Worm (Caenorhabditis elegans) whole organism, L2 larva: ENCODE results near the gene srx-22.
A peak's percentile ranks its signal among the peaks of the same experiment; 100 is the strongest.

Source experiments
- C34F6.9 ChIP-seq: fragments of 150-350 bp; optimal IDR thresholded peaks from 2 replicates; lab custom pipeline; 2014; ENCODE audit warnings: missing biosample characterization, missing genetic modification characterization
- F13H6.1 ChIP-seq: sonication (generic microtip); optimal IDR thresholded peaks from 2 replicates; lab custom pipeline; 2016; ENCODE audit warnings: missing genetic modification characterization, missing compliant biosample characterization
- R02D3.7 ChIP-seq: fragments of 150-350 bp; optimal IDR thresholded peaks from 2 replicates; lab custom pipeline; 2014; ENCODE audit warnings: missing biosample characterization, missing genetic modification characterization
- Y55F3AM.14 ChIP-seq: fragments of 200-800 bp; sonication (Bioruptor generic); optimal IDR thresholded peaks from 2 replicates; lab custom pipeline; 2018; ENCODE audit warnings: mild to moderate bottlenecking, missing genetic modification characterization, missing compliant biosample characterization
- ama-1 ChIP-seq: fragments of 150-350 bp; optimal IDR thresholded peaks from 2 replicates; lab custom pipeline; 2018; ENCODE audit warnings: inconsistent platforms
- blmp-1 ChIP-seq: sonication (generic microtip); optimal IDR thresholded peaks from 2 replicates; lab custom pipeline; 2017; ENCODE audit warnings: missing genetic modification characterization, mild to moderate bottlenecking, missing compliant biosample characterization, antibody characterized with exemption, moderate library complexity; ENCODE audit not compliant: insufficient read depth
- ceh-16 ChIP-seq: fragments of 150-350 bp; optimal IDR thresholded peaks from 2 replicates; lab custom pipeline; 2014; ENCODE audit warnings: missing biosample characterization, missing genetic modification characterization
- ceh-82 ChIP-seq: fragments of 150-350 bp; optimal IDR thresholded peaks from 2 replicates; lab custom pipeline; 2014; ENCODE audit warnings: missing biosample characterization, missing genetic modification characterization
- crh-2 ChIP-seq: sonication (generic microtip); optimal IDR thresholded peaks from 2 replicates; lab custom pipeline; 2017; ENCODE audit warnings: missing biosample characterization, missing genetic modification characterization
- egl-27 ChIP-seq: sonication (generic microtip); optimal IDR thresholded peaks from 3 replicates; lab custom pipeline; 2017; ENCODE audit warnings: missing biosample characterization, missing genetic modification reagents, missing genetic modification characterization
- elt-1 ChIP-seq: fragments of 150-350 bp; optimal IDR thresholded peaks from 2 replicates; lab custom pipeline; 2014; ENCODE audit warnings: missing biosample characterization, missing genetic modification characterization
- elt-3 ChIP-seq: sonication (generic microtip); optimal IDR thresholded peaks from 2 replicates; lab custom pipeline; 2017; ENCODE audit warnings: missing biosample characterization, missing genetic modification characterization
- fos-1 ChIP-seq: fragments of 150-350 bp; optimal IDR thresholded peaks from 2 replicates; lab custom pipeline; 2014; ENCODE audit warnings: missing biosample characterization, missing genetic modification characterization
- gmeb-1 ChIP-seq: fragments of 150-350 bp; optimal IDR thresholded peaks from 2 replicates; lab custom pipeline; 2014; ENCODE audit warnings: missing biosample characterization, missing genetic modification characterization
- lin-11 ChIP-seq: fragments of 150-350 bp; sonication (generic microtip); optimal IDR thresholded peaks from 2 replicates; lab custom pipeline; 2014; ENCODE audit warnings: missing biosample characterization, missing genetic modification characterization, inconsistent platforms, mixed read lengths
- lin-13 ChIP-seq: fragments of 150-350 bp; optimal IDR thresholded peaks from 2 replicates; lab custom pipeline; 2014; ENCODE audit warnings: missing biosample characterization, missing genetic modification reagents, missing genetic modification characterization
- lin-39 ChIP-seq: fragments of 150-350 bp; optimal IDR thresholded peaks from 2 replicates; lab custom pipeline; 2014; ENCODE audit warnings: missing biosample characterization, missing genetic modification reagents, missing genetic modification characterization
- lsy-2 ChIP-seq, 2 experiments: fragments of 150-350 bp in 1 of 2; sonication (generic microtip) in 1 of 2; optimal IDR thresholded peaks; 2 replicates each; lab custom pipeline; 2014 to 2017; ENCODE audit warnings: missing biosample characterization in 2 of 2, missing genetic modification characterization in 2 of 2
- mab-5 ChIP-seq: fragments of 150-350 bp; optimal IDR thresholded peaks from 2 replicates; lab custom pipeline; 2014; ENCODE audit warnings: missing biosample characterization, missing genetic modification characterization
- mdl-1 ChIP-seq, 2 experiments: fragments of 150-350 bp in 1 of 2; sonication (generic microtip) in 1 of 2; optimal IDR thresholded peaks; 2 replicates each; lab custom pipeline; 2017; ENCODE audit warnings: missing biosample characterization in 2 of 2, missing genetic modification characterization in 2 of 2
- nhr-10 ChIP-seq: sonication (generic microtip); optimal IDR thresholded peaks from 2 replicates; lab custom pipeline; 2017; ENCODE audit warnings: missing biosample characterization, missing genetic modification characterization
- nhr-11 ChIP-seq: fragments of 150-350 bp; optimal IDR thresholded peaks from 2 replicates; lab custom pipeline; 2014; ENCODE audit warnings: missing biosample characterization, missing genetic modification characterization
- nhr-129 ChIP-seq: fragments of 150-350 bp; optimal IDR thresholded peaks from 2 replicates; lab custom pipeline; 2014; ENCODE audit warnings: missing biosample characterization, missing genetic modification characterization
- nhr-21 ChIP-seq: fragments of 150-350 bp; optimal IDR thresholded peaks from 2 replicates; lab custom pipeline; 2014; ENCODE audit warnings: missing biosample characterization, missing genetic modification characterization
- nhr-23 ChIP-seq: fragments of 150-350 bp; optimal IDR thresholded peaks from 2 replicates; lab custom pipeline; 2014; ENCODE audit warnings: missing biosample characterization, missing genetic modification reagents, missing genetic modification characterization
- nhr-237 ChIP-seq: fragments of 150-350 bp; optimal IDR thresholded peaks from 2 replicates; lab custom pipeline; 2014; ENCODE audit warnings: missing biosample characterization, missing genetic modification characterization
- nhr-25 ChIP-seq: fragments of 150-350 bp; sonication (generic microtip); optimal IDR thresholded peaks from 3 replicates; lab custom pipeline; 2014; ENCODE audit warnings: missing biosample characterization, missing genetic modification characterization
- nhr-6 ChIP-seq: fragments of 150-350 bp; optimal IDR thresholded peaks from 2 replicates; lab custom pipeline; 2014; ENCODE audit warnings: missing biosample characterization, missing genetic modification characterization
- sem-4 ChIP-seq: fragments of 150-350 bp; optimal IDR thresholded peaks from 2 replicates; lab custom pipeline; 2014; ENCODE audit warnings: missing biosample characterization, missing genetic modification reagents, missing genetic modification characterization
- sma-3 ChIP-seq: sonication (generic microtip); optimal IDR thresholded peaks from 2 replicates; lab custom pipeline; 2016; ENCODE audit warnings: missing genetic modification reagents, missing genetic modification characterization, missing compliant biosample characterization
- sma-9 ChIP-seq, 2 experiments: fragments of 150-350 bp in 1 of 2; sonication (generic microtip) in 1 of 2; optimal IDR thresholded peaks; 2 replicates each; lab custom pipeline; 2014 to 2016; ENCODE audit warnings: missing genetic modification characterization in 2 of 2, mild to moderate bottlenecking in 1 of 2, missing biosample characterization in 1 of 2, missing compliant biosample characterization in 1 of 2, missing genetic modification reagents in 1 of 2, moderate library complexity in 1 of 2
- unc-39 ChIP-seq: fragments of 150-350 bp; optimal IDR thresholded peaks from 2 replicates; lab custom pipeline; 2014; ENCODE audit warnings: missing biosample characterization, missing genetic modification characterization
- unc-62 ChIP-seq: fragments of 150-350 bp; optimal IDR thresholded peaks from 2 replicates; lab custom pipeline; 2014; ENCODE audit warnings: missing biosample characterization, missing genetic modification reagents, missing genetic modification characterization
- ztf-1 ChIP-seq: fragments of 200-800 bp; sonication (Bioruptor generic); conservative IDR thresholded peaks from 2 replicates; pipeline ENCODE4 v1.3.6; 2022; ENCODE audit warnings: missing genetic modification characterization, missing compliant biosample characterization
- ztf-11 ChIP-seq: sonication (generic microtip); optimal IDR thresholded peaks from 2 replicates; lab custom pipeline; 2017; ENCODE audit warnings: missing biosample characterization, missing genetic modification characterization
- ztf-4 ChIP-seq: fragments of 150-350 bp; optimal IDR thresholded peaks from 2 replicates; lab custom pipeline; 2014; ENCODE audit warnings: missing biosample characterization, missing genetic modification characterization

srx-22 gene

ce11 chrV:726573-727483, 47.1 kb downstream of the srx-22 start:
- TF ChIP-seq nhr-129 (peak; percentile 19), elt-3 (no peak), nhr-25 (tag; lab: Kevin White, UChicago) (no peak), nhr-21 (peak; percentile 41), R02D3.7 (no peak), fos-1 (tag; lab: Kevin White, UChicago) (peak; percentile 1), lin-13 (GFP tag; lab: Kevin White, UChicago) (peak; percentile 48), lsy-2 (tag; optimal IDR thresholded peaks at IDR 0.05; lab: Kevin White, UChicago) (peak in 1 of 2 experiments; percentile 23), crh-2 (tag; lab: Kevin White, UChicago) (peak; percentile 24), sem-4 (tag; lab: Kevin White, UChicago) (no peak), egl-27 (tag; lab: Kevin White, UChicago) (no peak), lin-11 (tag; lab: Kevin White, UChicago) (peak; percentile 38), nhr-23 (tag; lab: Kevin White, UChicago) (no peak), ztf-1 (GFP tag; lab: Robert Waterston, UW) (no peak), sma-9 (GFP tag; optimal IDR thresholded peaks at IDR 0.05; lab: Kevin White, UChicago) (peak; percentile 20), sma-9 (tag; optimal IDR thresholded peaks at IDR 0.05; lab: Kevin White, UChicago) (no peak), ceh-82 (tag; lab: Kevin White, UChicago) (no peak), nhr-6 (tag; lab: Kevin White, UChicago) (peak; percentile 59), ama-1 (lab: Kevin White, UChicago) (peak; percentile 76), ztf-11 (tag; lab: Kevin White, UChicago) (no peak), mab-5 (no peak)

ce11 chrV:727484-728351, 48.0 kb downstream of the srx-22 start, which contains the start of the genes icl-1 and srh-2:
Gene icl-1 (minus strand): TSS chrV:728004.
Gene srh-2 (plus strand): TSS chrV:728301.
- TF ChIP-seq unc-39 (no peak), nhr-11 (tag; lab: Kevin White, UChicago) (no peak), gmeb-1 (tag; lab: Kevin White, UChicago) (peak; percentile 21), lin-11 (tag; lab: Kevin White, UChicago) (peak; percentile 42), nhr-129 (peak; percentile 78), lin-39 (tag; lab: Kevin White, UChicago) (no peak), elt-1 (no peak), ztf-4 (tag; lab: Kevin White, UChicago) (peak; percentile 65), ztf-1 (GFP tag; lab: Robert Waterston, UW) (0 out of 2 replicates have a peak, but pooled peaks have one; percentile 14), nhr-6 (tag; lab: Kevin White, UChicago) (peak; percentile 10), egl-27 (tag; lab: Kevin White, UChicago) (no peak), Y55F3AM.14 (GFP tag; lab: Kevin White, UChicago) (peak; percentile 81), crh-2 (tag; lab: Kevin White, UChicago) (peak; percentile 68), nhr-10 (tag; lab: Kevin White, UChicago) (peak; percentile 19), nhr-25 (tag; lab: Kevin White, UChicago) (peak; percentile 12), mab-5 (peak; percentile 34), sma-9 (GFP tag; optimal IDR thresholded peaks at IDR 0.05; lab: Kevin White, UChicago) (peak; percentile 84), sma-9 (tag; optimal IDR thresholded peaks at IDR 0.05; lab: Kevin White, UChicago) (no peak), sem-4 (tag; lab: Kevin White, UChicago) (peak; percentile 10), unc-62 (GFP tag; lab: Kevin White, UChicago) (peak; percentile 28), lin-13 (GFP tag; lab: Kevin White, UChicago) (peak; percentile 48), C34F6.9 (no peak), lsy-2 (tag; optimal IDR thresholded peaks at IDR 0.05; lab: Kevin White, UChicago) (peak; percentile 4 to 54), F13H6.1 (tag; lab: Kevin White, UChicago) (peak; percentile 83), mdl-1 (tag; optimal IDR thresholded peaks at IDR 0.05; lab: Kevin White, UChicago) (peak in 1 of 2 experiments; percentile 21), nhr-21 (peak; percentile 54), sma-3 (GFP tag; lab: Kevin White, UChicago) (peak; percentile 66), ceh-16 (tag; lab: Kevin White, UChicago) (no peak), blmp-1 (tag; lab: Kevin White, UChicago) (peak; percentile 22), ama-1 (lab: Kevin White, UChicago) (peak; percentile 96), nhr-237 (tag; lab: Kevin White, UChicago) (no peak), fos-1 (tag; lab: Kevin White, UChicago) (peak; percentile 22)
